Worm (Caenorhabditis elegans) whole organism, L4/young adult: Measurements from ENCODE around the gene ufd-3.

Experiments used
- W03F9.2 ChIP-seq: fragments of 150-350 bp; optimal IDR thresholded peaks from 2 replicates; lab custom pipeline; 2014; ENCODE audit warnings: missing biosample characterization, missing genetic modification characterization
- dao-5 ChIP-seq: sonication (generic microtip); optimal IDR thresholded peaks from 2 replicates; lab custom pipeline; 2016; ENCODE audit warnings: missing genotype, missing genetic modification characterization, moderate library complexity, missing compliant biosample characterization
- him-1 ChIP-seq: sonication (generic microtip); optimal IDR thresholded peaks from 2 replicates; lab custom pipeline; 2016; ENCODE audit warnings: missing genotype, missing genetic modification reagents, missing genetic modification characterization, missing compliant biosample characterization

DNA sequence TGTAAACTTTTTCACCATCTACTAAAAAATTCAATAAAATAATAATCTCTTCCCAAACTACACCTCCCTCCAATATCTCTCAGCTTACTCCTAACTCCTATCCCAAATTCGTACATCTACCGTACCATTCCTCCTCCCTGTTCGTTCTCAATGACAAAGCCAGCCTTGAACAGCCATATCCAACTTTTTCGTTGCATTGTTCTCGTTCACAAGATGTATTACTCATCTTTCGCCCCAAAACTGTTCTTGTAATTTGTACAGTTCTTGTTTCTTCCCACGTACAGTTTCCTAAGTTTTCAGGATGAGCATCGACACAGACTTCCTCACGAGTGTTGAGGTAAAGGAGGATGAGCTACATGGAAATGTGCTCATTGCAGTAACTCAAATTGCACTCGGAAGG, 14.3 kb downstream of the ufd-3 start, which contains the start of gene egl-43:
- TF ChIP-seq dao-5 (tag; lab: Kevin White, UChicago) (no peak), him-1 (tag; lab: Kevin White, UChicago) (no peak), W03F9.2 (tag; lab: Kevin White, UChicago) (no peak)
